Worm (Caenorhabditis elegans) whole organism, L4 larva: ENCODE results near the gene srx-59.

Experiments
- dmd-8 ChIP-seq: fragments of 200-800 bp; sonication (Bioruptor generic); IDR thresholded peaks from 2 replicates; pipeline ENCODE4 v1.3.6; 2022; ENCODE audit warnings: missing genetic modification characterization, missing compliant biosample characterization
- mes-2 ChIP-seq: sonication (generic microtip); optimal IDR thresholded peaks from 2 replicates; lab custom pipeline; 2016; ENCODE audit warnings: missing genotype, mild to moderate bottlenecking, missing genetic modification characterization, missing compliant biosample characterization; ENCODE audit not compliant: poor library complexity, severe bottlenecking
- nhr-77 ChIP-seq: fragments of 150-350 bp; optimal IDR thresholded peaks from 2 replicates; lab custom pipeline; 2014; ENCODE audit warnings: missing biosample characterization, missing genetic modification characterization
- snpc-4 ChIP-seq: fragments of 150-350 bp; optimal IDR thresholded peaks from 2 replicates; lab custom pipeline; 2014; ENCODE audit warnings: missing biosample characterization, missing genetic modification characterization
- unc-39 ChIP-seq: sonication (generic microtip); optimal IDR thresholded peaks from 2 replicates; lab custom pipeline; 2017; ENCODE audit warnings: missing biosample characterization, missing genetic modification characterization
- zfp-3 ChIP-seq: fragments of 200-800 bp; sonication (Bioruptor generic); conservative IDR thresholded peaks from 2 replicates; pipeline ENCODE4 v1.3.6; 2022; ENCODE audit warnings: missing genetic modification reagents, missing genetic modification characterization, missing compliant biosample characterization

- TF ChIP-seq zfp-3 (no peak), dmd-8 (GFP tag; lab: Robert Waterston, UW) (no peak), snpc-4 (no peak), mes-2 (tag; lab: Kevin White, UChicago) (no peak), unc-39 (tag; lab: Kevin White, UChicago) (no peak), nhr-77 (no peak)
Observed at ce11 chrV:6949770-6950169, 21.9 kb upstream of the srx-59 start, which contains the start of gene Y57E12B.11.
